Fruit fly (Drosophila melanogaster) whole organism, prepupa: ENCODE results near the gene Cby.

Experiments
- CG10631 ChIP-seq: fragments of 200-800 bp; sonication (Bioruptor generic); optimal IDR thresholded peaks from 2 replicates; lab custom pipeline; 2016; ENCODE audit warnings: missing biosample characterization, missing genetic modification characterization
- CG11762 ChIP-seq: fragments of 200-800 bp; sonication (Bioruptor generic); optimal IDR thresholded peaks from 3 replicates; lab custom pipeline; 2016; ENCODE audit warnings: missing biosample characterization, missing genetic modification characterization; ENCODE audit not compliant: insufficient read depth
- CG4318 ChIP-seq: fragments of 200-800 bp; sonication (Bioruptor generic); optimal IDR thresholded peaks from 3 replicates; lab custom pipeline; 2017; ENCODE audit warnings: missing biosample characterization, mild to moderate bottlenecking, missing genetic modification characterization
- Ets21C ChIP-seq: fragments of 200-800 bp; sonication (Bioruptor generic); optimal IDR thresholded peaks from 3 replicates; lab custom pipeline; 2016; ENCODE audit warnings: missing biosample characterization, missing genetic modification characterization
- OdsH ChIP-seq: fragments of 200-800 bp; sonication (Bioruptor generic); optimal IDR thresholded peaks from 3 replicates; lab custom pipeline; 2016; ENCODE audit warnings: missing biosample characterization, missing genetic modification characterization
- Sox14 ChIP-seq: fragments of 200-800 bp; sonication (Bioruptor generic); optimal IDR thresholded peaks from 3 replicates; lab custom pipeline; 2016; ENCODE audit warnings: missing biosample characterization, missing genetic modification characterization
- pdm3 ChIP-seq: fragments of 200-800 bp; sonication (Bioruptor generic); optimal IDR thresholded peaks from 3 replicates; lab custom pipeline; 2016; ENCODE audit warnings: missing biosample characterization, missing genetic modification characterization

DNA sequence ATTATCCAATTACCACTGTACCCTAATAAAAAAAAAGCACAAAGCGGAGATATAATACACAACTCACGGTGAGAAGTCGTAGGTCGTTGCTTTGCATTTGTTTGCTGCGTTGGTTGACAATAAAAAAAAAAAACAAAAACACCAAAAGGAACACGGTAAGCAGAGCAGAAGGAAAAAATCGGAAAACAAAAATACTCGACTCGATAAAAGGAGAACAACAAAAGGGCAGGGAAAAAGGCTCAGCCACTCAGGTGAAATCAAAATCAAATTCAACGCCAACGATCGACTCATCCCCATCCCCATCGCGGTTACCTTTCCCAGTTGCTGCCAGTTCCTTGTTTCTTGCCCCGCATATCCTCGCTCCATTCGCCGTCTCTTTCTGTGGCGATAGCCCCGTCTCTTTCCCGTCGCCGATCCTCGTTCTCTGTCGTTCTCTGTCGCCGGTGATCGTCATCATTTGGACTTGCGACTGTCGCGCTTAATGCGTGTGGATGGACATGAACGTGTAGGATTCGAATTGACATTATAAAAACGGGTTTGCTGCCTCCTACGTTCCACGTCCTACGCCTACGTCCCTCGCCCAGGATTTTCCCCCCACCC, 43.3 kb upstream of the Cby start:
- TF ChIP-seq CG4318 (no peak), Ets21C (GFP tag; lab: Kevin White, UChicago) (no peak), Sox14 (GFP tag; lab: Kevin White, UChicago) (no peak), pdm3 (GFP tag; lab: Kevin White, UChicago) (no peak), CG10631 (GFP tag; lab: Kevin White, UChicago) (no peak), OdsH (no peak), CG11762 (GFP tag; lab: Kevin White, UChicago) (no peak)
